Comparison of ENCODE assay signal across 5 fruit fly cellular contexts in the genomic region with DNA sequence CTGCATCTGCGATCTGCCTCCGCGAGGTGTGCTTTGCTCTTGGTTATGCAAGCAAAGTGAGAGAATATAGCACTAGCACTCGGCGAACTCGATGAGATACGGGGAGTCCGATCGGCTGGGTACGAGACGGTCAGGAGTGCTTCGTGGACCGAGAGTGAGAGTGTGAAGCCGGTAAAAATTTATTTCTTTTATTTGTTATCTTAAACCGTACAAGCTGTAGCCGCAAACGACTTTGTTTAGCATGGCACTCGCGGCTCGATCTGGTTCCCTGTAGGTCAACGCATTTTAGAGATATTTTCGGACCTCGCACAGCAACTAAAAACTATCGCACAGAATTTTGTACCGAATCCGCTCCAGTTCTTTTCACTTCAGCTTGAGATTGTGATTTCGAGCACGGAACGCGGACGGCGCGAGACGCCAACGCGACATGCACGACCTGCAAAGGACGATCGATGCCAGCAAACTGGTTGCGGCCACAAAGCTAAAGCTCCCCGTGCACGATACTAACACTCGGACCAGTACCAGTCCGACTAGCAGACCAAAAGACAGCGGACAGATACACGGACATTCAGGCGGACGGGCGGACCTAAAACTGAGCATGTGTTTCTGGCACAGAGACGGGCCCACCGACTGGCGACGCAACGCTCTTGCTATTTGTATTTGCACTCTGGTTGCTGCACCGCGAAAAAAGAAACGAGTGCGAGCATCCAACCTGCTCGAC.
TF ChIP-seq lines count a peak whose summit lies in the region.

No protein-coding gene starts in this region.

- TF ChIP-seq CTCF in whole organism, embryonic (GFP tag; optimal IDR thresholded peaks at IDR 0.05; lab: Kevin White, UChicago), result no peak

TF ChIP-seq in whole organism, adult, 20 proteins besides CTCF, POLR2A, EP300 and RAD21:
- TF ChIP-seq Hr96 (GFP tag; optimal IDR thresholded peaks at IDR 0.05; lab: Kevin White, UChicago) (peak; percentile 11), bab1 (GFP tag; optimal IDR thresholded peaks at IDR 0.05; lab: Kevin White, UChicago) (no peak)

TF ChIP-seq in whole organism, embryonic, 481 proteins besides CTCF, POLR2A, EP300 and RAD21:
- TF ChIP-seq CG42726 (GFP tag; IDR thresholded peaks at IDR 0.05; lab: Robert Waterston, UW; ENCODE audit: partially characterized antibody), result 0 out of 2 replicates have a peak, but pooled peaks have one; percentile 7
- TF ChIP-seq Deaf1 (tag; optimal IDR thresholded peaks at IDR 0.05; lab: Kevin White, UChicago), result peak; percentile 49
- no peak for TF ChIP-seq pros (GFP tag; optimal IDR thresholded peaks at IDR 0.05; lab: Kevin White, UChicago)
- 0 out of 3 replicates have a peak, but pooled peaks have one; percentile 9 for TF ChIP-seq knrl (GFP tag; IDR thresholded peaks at IDR 0.05; lab: Robert Waterston, UW; ENCODE audit: partially characterized antibody)
- TF ChIP-seq CG5180 (GFP tag; optimal IDR thresholded peaks at IDR 0.05; lab: Kevin White, UChicago), result peak; percentile 56
- peak; percentile 27 for TF ChIP-seq nom (GFP tag; optimal IDR thresholded peaks at IDR 0.05; lab: Kevin White, UChicago)
- 0 out of 3 replicates have a peak, but pooled peaks have one; percentile 8 for TF ChIP-seq otp (GFP tag; IDR thresholded peaks at IDR 0.05; lab: Robert Waterston, UW)
- TF ChIP-seq Drgx (GFP tag; IDR thresholded peaks at IDR 0.05; lab: Robert Waterston, UW), result peak; percentile 48
- no peak for TF ChIP-seq CG11093 (GFP tag; IDR thresholded peaks at IDR 0.05; lab: Robert Waterston, UW)
- TF ChIP-seq MBD-R2 (GFP tag; IDR thresholded peaks at IDR 0.05; lab: Robert Waterston, UW), result no peak
- TF ChIP-seq Trl (optimal IDR thresholded peaks at IDR 0.05; lab: Kevin White, UChicago), result peak in 1 of 2 experiments; percentile 5
- TF ChIP-seq Trl (GFP tag; optimal IDR thresholded peaks at IDR 0.05; lab: Kevin White, UChicago), result no peak
- peak in 1 of 2 experiments; percentile 30 for TF ChIP-seq Pdp1 (GFP tag; optimal IDR thresholded peaks at IDR 0.05; lab: Kevin White, UChicago)
- TF ChIP-seq Med (GFP tag; lab: Kevin White, UChicago), result peak; percentile 36

TF ChIP-seq in whole organism, prepupa, 60 proteins besides CTCF, POLR2A, EP300 and RAD21 (continues in another document):
- TF ChIP-seq ss (GFP tag; optimal IDR thresholded peaks at IDR 0.05; lab: Kevin White, UChicago), result peak; percentile 13 to 60
- no peak for TF ChIP-seq Hr4 (GFP tag; optimal IDR thresholded peaks at IDR 0.05; lab: Kevin White, UChicago)
- TF ChIP-seq CG15336 (GFP tag; IDR thresholded peaks at IDR 0.05; lab: Robert Waterston, UW), result peak; percentile 25
- peak; percentile 55; the same call in 2 of the 3 replicates for TF ChIP-seq eg (GFP tag; IDR thresholded peaks at IDR 0.05; lab: Robert Waterston, UW)
- TF ChIP-seq Sox102F (GFP tag; optimal IDR thresholded peaks at IDR 0.05; lab: Kevin White, UChicago), result no peak
- peak; percentile 4 for TF ChIP-seq fd59A (GFP tag; optimal IDR thresholded peaks at IDR 0.05; lab: Kevin White, UChicago)
- TF ChIP-seq CG16779 (tag; optimal IDR thresholded peaks at IDR 0.05; lab: Kevin White, UChicago), result no peak
- TF ChIP-seq pdm3 (GFP tag; optimal IDR thresholded peaks at IDR 0.05; lab: Kevin White, UChicago), result no peak
- peak; percentile 70 for TF ChIP-seq Eip78C (GFP tag; lab: Kevin White, UChicago)
- no peak for TF ChIP-seq Hr38 (GFP tag; optimal IDR thresholded peaks at IDR 0.05; lab: Kevin White, UChicago)
- TF ChIP-seq CG31627 (GFP tag; optimal IDR thresholded peaks at IDR 0.05; lab: Kevin White, UChicago), result no peak
- TF ChIP-seq CG1621 (tag; optimal IDR thresholded peaks at IDR 0.05; lab: Kevin White, UChicago), result peak; percentile 82
- TF ChIP-seq CG6163 (GFP tag; IDR thresholded peaks at IDR 0.05; lab: Robert Waterston, UW), result peak; percentile 43; the same call in 2 of the 3 replicates
- no peak for TF ChIP-seq CG3919 (GFP tag; optimal IDR thresholded peaks at IDR 0.05; lab: Kevin White, UChicago)
- peak; percentile 16 for TF ChIP-seq Lpt (GFP tag; optimal IDR thresholded peaks at IDR 0.05; lab: Kevin White, UChicago)
- TF ChIP-seq dsx (GFP tag; optimal IDR thresholded peaks at IDR 0.05; lab: Kevin White, UChicago; ENCODE audit: poor library complexity, severe bottlenecking), result peak; percentile 100
- TF ChIP-seq Eip75B (GFP tag; optimal IDR thresholded peaks at IDR 0.05; lab: Kevin White, UChicago), result peak; percentile 28
- no peak for TF ChIP-seq CG10631 (GFP tag; optimal IDR thresholded peaks at IDR 0.05; lab: Kevin White, UChicago)
- peak; percentile 59 for TF ChIP-seq vri (GFP tag; optimal IDR thresholded peaks at IDR 0.05; lab: Kevin White, UChicago)
- no peak for TF ChIP-seq Smox (GFP tag; optimal IDR thresholded peaks at IDR 0.05; lab: Kevin White, UChicago)
- no peak for TF ChIP-seq acj6 (GFP tag; optimal IDR thresholded peaks at IDR 0.05; lab: Kevin White, UChicago)
- TF ChIP-seq svp (GFP tag; lab: Kevin White, UChicago), result peak; percentile 87

TF ChIP-seq in whole organism, pupa, 21 proteins besides CTCF, POLR2A, EP300 and RAD21:
- TF ChIP-seq EcR (GFP tag; optimal IDR thresholded peaks at IDR 0.05; lab: Kevin White, UChicago) (peak; percentile 85), Pif1B (GFP tag; optimal IDR thresholded peaks at IDR 0.05; lab: Kevin White, UChicago) (no peak), CG8159 (tag; optimal IDR thresholded peaks at IDR 0.05; lab: Kevin White, UChicago) (no peak), fd96Ca (GFP tag; IDR thresholded peaks at IDR 0.05; lab: Robert Waterston, UW) (no peak; the same call in none of the 3 replicates), CG10348 (GFP tag; IDR thresholded peaks at IDR 0.05; lab: Robert Waterston, UW) (no peak), CG14655 (GFP tag; optimal IDR thresholded peaks at IDR 0.05; lab: Kevin White, UChicago) (no peak), gl (tag; optimal IDR thresholded peaks at IDR 0.05; lab: Kevin White, UChicago) (peak; percentile 16), Ets98B (GFP tag; IDR thresholded peaks at IDR 0.05; lab: Robert Waterston, UW) (peak; percentile 30; the same call in 1 of the 2 replicates), Pif1A (GFP tag; optimal IDR thresholded peaks at IDR 0.05; lab: Kevin White, UChicago) (no peak), CG4496 (GFP tag; IDR thresholded peaks at IDR 0.05; lab: Robert Waterston, UW) (peak; percentile 76), D1 (tag; optimal IDR thresholded peaks at IDR 0.05; lab: Kevin White, UChicago) (no peak), CG32121 (GFP tag; IDR thresholded peaks at IDR 0.05; lab: Robert Waterston, UW) (peak; percentile 12; the same call in 1 of the 2 replicates), rn (GFP tag; IDR thresholded peaks at IDR 0.05; lab: Robert Waterston, UW) (no peak), Snoo (tag; optimal IDR thresholded peaks at IDR 0.05; lab: Kevin White, UChicago) (no peak), CG15710 (tag; optimal IDR thresholded peaks at IDR 0.05; lab: Kevin White, UChicago) (no peak), CG13204 (GFP tag; optimal IDR thresholded peaks at IDR 0.05; lab: Kevin White, UChicago) (peak; percentile 74), CG8301 (tag; optimal IDR thresholded peaks at IDR 0.05; lab: Kevin White, UChicago) (no peak), CG17806 (tag; optimal IDR thresholded peaks at IDR 0.05; lab: Kevin White, UChicago) (no peak), CG34367 (tag; optimal IDR thresholded peaks at IDR 0.05; lab: Kevin White, UChicago) (no peak), CG9948 (tag; optimal IDR thresholded peaks at IDR 0.05; lab: Kevin White, UChicago) (no peak), CG12605 (GFP tag; IDR thresholded peaks at IDR 0.05; lab: Robert Waterston, UW) (peak; percentile 62)

TF ChIP-seq in whole organism, wandering third instar larva, 38 proteins besides CTCF, POLR2A, EP300 and RAD21:
- TF ChIP-seq brk (GFP tag; optimal IDR thresholded peaks at IDR 0.05; lab: Kevin White, UChicago), result no peak
- no peak for TF ChIP-seq sv (GFP tag; optimal IDR thresholded peaks at IDR 0.05; lab: Kevin White, UChicago)
- TF ChIP-seq lola (GFP tag; optimal IDR thresholded peaks at IDR 0.05; lab: Kevin White, UChicago), result no peak
- peak; percentile 62 for TF ChIP-seq Vsx2 (GFP tag; optimal IDR thresholded peaks at IDR 0.05; lab: Kevin White, UChicago; ENCODE audit: partially characterized antibody)
- TF ChIP-seq jim (GFP tag; optimal IDR thresholded peaks at IDR 0.05; lab: Kevin White, UChicago), result no peak
- TF ChIP-seq pan (optimal IDR thresholded peaks at IDR 0.05; lab: Kevin White, UChicago), result no peak
- peak in 1 of 2 experiments; percentile 13 for TF ChIP-seq dl (GFP tag; optimal IDR thresholded peaks at IDR 0.05; lab: Kevin White, UChicago; ENCODE audit: insufficient read depth in 1 of 2, partially characterized antibody in 2 of 2)
- no peak for TF ChIP-seq Dfd (GFP tag; optimal IDR thresholded peaks at IDR 0.05; lab: Kevin White, UChicago)
- no peak for TF ChIP-seq psq (GFP tag; optimal IDR thresholded peaks at IDR 0.05; lab: Kevin White, UChicago)
- no peak for TF ChIP-seq GATAd (GFP tag; optimal IDR thresholded peaks at IDR 0.05; lab: Kevin White, UChicago)
- no peak for TF ChIP-seq dmrt93B (GFP tag; optimal IDR thresholded peaks at IDR 0.05; lab: Kevin White, UChicago)
- no peak for TF ChIP-seq dsf (GFP tag; optimal IDR thresholded peaks at IDR 0.05; lab: Kevin White, UChicago; ENCODE audit: borderline replicate concordance)
- TF ChIP-seq h (GFP tag; optimal IDR thresholded peaks at IDR 0.05; lab: Kevin White, UChicago), result no peak
- no peak for TF ChIP-seq Abd-B (GFP tag; optimal IDR thresholded peaks at IDR 0.05; lab: Kevin White, UChicago)
- no peak for TF ChIP-seq Rel (GFP tag; optimal IDR thresholded peaks at IDR 0.05; lab: Kevin White, UChicago)
- TF ChIP-seq Rel (tag; optimal IDR thresholded peaks at IDR 0.05; lab: Kevin White, UChicago), result no peak
- no peak for TF ChIP-seq Sp1 (GFP tag; optimal IDR thresholded peaks at IDR 0.05; lab: Kevin White, UChicago)
- TF ChIP-seq CG32264 (GFP tag; optimal IDR thresholded peaks at IDR 0.05; lab: Kevin White, UChicago), result no peak
- TF ChIP-seq Hnf4 (GFP tag; optimal IDR thresholded peaks at IDR 0.05; lab: Kevin White, UChicago), result no peak
- TF ChIP-seq Dif (GFP tag; optimal IDR thresholded peaks at IDR 0.05; lab: Kevin White, UChicago; ENCODE audit: partially characterized antibody), result peak; percentile 77
- no peak for TF ChIP-seq fru (GFP tag; optimal IDR thresholded peaks at IDR 0.05; lab: Kevin White, UChicago)
- TF ChIP-seq foxo (GFP tag; optimal IDR thresholded peaks at IDR 0.05; lab: Kevin White, UChicago), result no peak
- no peak for TF ChIP-seq ey (GFP tag; optimal IDR thresholded peaks at IDR 0.05; lab: Kevin White, UChicago)
- TF ChIP-seq Myc (optimal IDR thresholded peaks at IDR 0.05; lab: Kevin White, UChicago), result no peak
- TF ChIP-seq tai (GFP tag; optimal IDR thresholded peaks at IDR 0.05; lab: Kevin White, UChicago), result no peak
- no peak for TF ChIP-seq Hr78 (GFP tag; optimal IDR thresholded peaks at IDR 0.05; lab: Kevin White, UChicago)
